Worm (Caenorhabditis elegans) whole organism, late embryonic: ENCODE results near the gene C09G9.8.

ENCODE experiments used
- T23F11.4 ChIP-seq: fragments of 200-800 bp; sonication (Bioruptor generic); optimal IDR thresholded peaks from 2 replicates; lab custom pipeline; 2018; ENCODE audit warnings: mild to moderate bottlenecking, missing genetic modification characterization, missing compliant biosample characterization
- ama-1 ChIP-seq: fragments of 150-350 bp; optimal IDR thresholded peaks from 2 replicates; lab custom pipeline; 2014
- ceh-9 ChIP-seq: sonication (generic microtip); optimal IDR thresholded peaks from 2 replicates; lab custom pipeline; 2016; ENCODE audit warnings: mild to moderate bottlenecking, missing genetic modification characterization, inconsistent platforms, missing compliant biosample characterization
- fkh-6 ChIP-seq: sonication (generic microtip); optimal IDR thresholded peaks from 2 replicates; lab custom pipeline; 2016; ENCODE audit warnings: missing genetic modification characterization, missing compliant biosample characterization
- hlh-15 ChIP-seq: sonication (generic microtip); optimal IDR thresholded peaks from 2 replicates; lab custom pipeline; 2016; ENCODE audit warnings: missing genetic modification characterization, missing compliant biosample characterization
- hlh-8 ChIP-seq: sonication (generic microtip); optimal IDR thresholded peaks from 2 replicates; lab custom pipeline; 2016; ENCODE audit warnings: missing genotype, missing genetic modification characterization, missing compliant biosample characterization
- mec-3 ChIP-seq: sonication (generic microtip); optimal IDR thresholded peaks from 2 replicates; lab custom pipeline; 2016; ENCODE audit warnings: borderline replicate concordance, missing genetic modification characterization, missing compliant biosample characterization
- nhr-11 ChIP-seq: fragments of 150-350 bp; optimal IDR thresholded peaks from 2 replicates; lab custom pipeline; 2014; ENCODE audit warnings: missing biosample characterization, missing genetic modification characterization
- pros-1 ChIP-seq: fragments of 150-350 bp; optimal IDR thresholded peaks from 2 replicates; lab custom pipeline; 2014; ENCODE audit warnings: missing biosample characterization, missing genetic modification reagents, missing genetic modification characterization

ce11 chrIV:8867562-8867961 lies 13.7 kb upstream of the C09G9.8 start:
- TF ChIP-seq fkh-6 (tag; lab: Kevin White, UChicago) (no peak), pros-1 (tag; lab: Kevin White, UChicago) (no peak), ceh-9 (no peak), nhr-11 (tag; lab: Kevin White, UChicago) (no peak), mec-3 (no peak), ama-1 (lab: Kevin White, UChicago) (no peak), hlh-15 (no peak), hlh-8 (tag; lab: Kevin White, UChicago) (no peak), T23F11.4 (GFP tag; lab: Kevin White, UChicago) (no peak)
